Fruit fly (Drosophila melanogaster) whole organism, wandering third instar larva: ENCODE results near the gene alpha-Man-IIa.

ENCODE experiments used
- Hnf4 ChIP-seq: fragments of 200-800 bp; sonication (Bioruptor generic); optimal IDR thresholded peaks from 2 replicates; lab custom pipeline; 2016; ENCODE audit warnings: missing biosample characterization, mild to moderate bottlenecking, missing genetic modification characterization
- N ChIP-seq: fragments of >200 bp; optimal IDR thresholded peaks from 2 replicates; lab custom pipeline; 2018; ENCODE audit warnings: missing biosample characterization, missing external identifiers, missing genetic modification characterization
- Rel ChIP-seq, 2 experiments: fragments of 200-800 bp; sonication (Bioruptor generic) in 1 of 2; optimal IDR thresholded peaks; 2 replicates in 1 of 2; 3 replicates in 1 of 2; lab custom pipeline; 2016 to 2019; ENCODE audit warnings: mild to moderate bottlenecking in 2 of 2, missing biosample characterization in 2 of 2, missing genetic modification characterization in 2 of 2, moderate library complexity in 1 of 2
- foxo ChIP-seq, 2 experiments: fragments of 200-800 bp; sonication (Bioruptor generic); optimal IDR thresholded peaks; 2 replicates in 1 of 2; 3 replicates in 1 of 2; lab custom pipeline; 2016 to 2017; ENCODE audit warnings: missing biosample characterization in 2 of 2, missing genetic modification characterization in 2 of 2
- usp ChIP-seq: fragments of >200 bp; optimal IDR thresholded peaks from 2 replicates; lab custom pipeline; 2017; ENCODE audit warnings: missing biosample characterization, missing genetic modification characterization

dm6 chr3R:9370413-9370812, 41.9 kb upstream of the alpha-Man-IIa start:
- TF ChIP-seq N (GFP tag; lab: Kevin White, UChicago) (no peak), foxo (GFP tag; optimal IDR thresholded peaks at IDR 0.05; lab: Kevin White, UChicago) (peak in 1 of 2 experiments; percentile 41), usp (GFP tag; lab: Kevin White, UChicago) (no peak), Hnf4 (GFP tag; lab: Kevin White, UChicago) (no peak), Rel (GFP tag; optimal IDR thresholded peaks at IDR 0.05; lab: Kevin White, UChicago) (no peak), Rel (tag; optimal IDR thresholded peaks at IDR 0.05; lab: Kevin White, UChicago) (no peak)
